Fruit fly (Drosophila melanogaster): Measurements from ENCODE around the gene CG3281.

DNA sequence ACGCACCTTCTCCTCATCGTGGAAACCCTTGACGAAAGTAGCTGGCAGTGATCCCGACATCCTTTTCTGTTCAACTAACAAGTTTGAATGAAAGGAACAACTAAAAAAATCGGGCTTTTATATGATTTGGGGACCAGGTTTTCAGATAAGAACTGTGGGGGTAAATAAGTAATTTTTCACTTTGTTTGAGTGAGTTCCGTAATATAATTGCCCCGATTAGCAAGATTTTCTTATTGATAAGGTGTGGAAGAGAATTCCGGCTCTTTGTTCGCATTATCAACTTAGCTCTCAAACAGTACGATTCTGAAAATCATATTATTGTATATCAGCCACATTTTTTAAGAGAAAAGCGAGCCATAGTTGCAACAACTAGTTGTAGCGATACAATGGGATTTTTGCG lies 19.4 kb upstream of the CG3281 start, which contains the start of gene CG12224:
- TF ChIP-seq CG11695 (GFP tag; IDR thresholded peaks at IDR 0.05) (no peak), Sin3A (optimal IDR thresholded peaks at IDR 0.05) (no peak), CG30020 (tag; optimal IDR thresholded peaks at IDR 0.05) (no peak), CG31388 (GFP tag; optimal IDR thresholded peaks at IDR 0.05) (no peak), Nf-YA (GFP tag; IDR thresholded peaks at IDR 0.05) (no peak), CG7839 (tag; optimal IDR thresholded peaks at IDR 0.05) (no peak), CG14441 (GFP tag; IDR thresholded peaks at IDR 0.05) (no peak), Fer1 (GFP tag; optimal IDR thresholded peaks at IDR 0.05) (no peak), HmgZ (tag; optimal IDR thresholded peaks at IDR 0.05) (no peak), cg (GFP tag; optimal IDR thresholded peaks at IDR 0.05) (no peak), CG12744 (GFP tag; optimal IDR thresholded peaks at IDR 0.05) (no peak), ro (GFP tag; IDR thresholded peaks at IDR 0.05) (no peak), gsb-n (tag; optimal IDR thresholded peaks at IDR 0.05) (no peak)
